Worm (Caenorhabditis elegans): ENCODE results near the gene T28A11.20.

- TF ChIP-seq T23F11.4 (GFP tag; optimal IDR thresholded peaks at IDR 0.05) (no peak), nhr-232 (tag; optimal IDR thresholded peaks at IDR 0.05) (no peak), hlh-30 (tag; optimal IDR thresholded peaks at IDR 0.05; ENCODE audit: insufficient read depth) (no peak), pha-4 (tag; optimal IDR thresholded peaks at IDR 0.05) (no peak), rnt-1 (tag; optimal IDR thresholded peaks at IDR 0.05) (no peak), ceh-19 (GFP tag; optimal IDR thresholded peaks at IDR 0.05) (no peak), pat-9 (tag; optimal IDR thresholded peaks at IDR 0.05) (no peak), ceh-9 (tag; optimal IDR thresholded peaks at IDR 0.05) (no peak), unc-86 (tag; optimal IDR thresholded peaks at IDR 0.05) (no peak), sox-2 (GFP tag; IDR thresholded peaks at IDR 0.05) (no peak), ceh-2 (tag; optimal IDR thresholded peaks at IDR 0.05) (no peak), pha-2 (tag; optimal IDR thresholded peaks at IDR 0.05) (no peak), fax-1 (tag; optimal IDR thresholded peaks at IDR 0.05) (no peak), lin-11 (tag; optimal IDR thresholded peaks at IDR 0.05) (no peak)
Observed at ce11 chrV:3287330-3287729, 14.3 kb upstream of the T28A11.20 start, which contains the start of gene F35F10.7.
